Worm (Caenorhabditis elegans): ENCODE measurements around the gene scl-21.

Gene scl-21

ce11 chrV:19518468-19519168, 23.1 kb upstream of the scl-21 start:
- no peak for TF ChIP-seq unc-62 (GFP tag; optimal IDR thresholded peaks at IDR 0.05)

DNA sequence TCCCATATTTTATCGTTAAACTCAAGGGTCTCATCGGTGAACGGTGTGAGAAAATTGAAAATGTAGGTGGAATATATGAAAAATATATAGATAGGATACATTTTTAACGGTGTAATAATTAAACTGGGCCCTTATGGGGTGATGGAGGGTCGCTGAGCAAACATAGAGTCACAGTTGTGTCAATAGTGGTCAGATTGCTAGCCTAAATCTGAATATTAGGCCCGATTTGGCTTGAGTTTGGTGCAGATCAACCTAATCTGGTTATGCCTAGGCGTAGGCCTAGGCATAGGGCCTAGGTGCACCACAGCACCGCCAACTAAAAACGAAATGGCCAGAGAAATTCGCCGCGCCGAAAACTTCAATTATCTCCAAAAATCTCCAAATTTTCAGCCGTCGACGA, 18.1 kb upstream of the scl-21 start, which contains the start of gene phy-4:
TSS of gene phy-4 (minus strand) at position 101 of the 400 bp plus-strand sequence.
- no peak for TF ChIP-seq unc-62 (GFP tag; optimal IDR thresholded peaks at IDR 0.05)

ce11 chrV:19512260-19512947, 16.9 kb upstream of the scl-21 start, which contains the start of gene Y43F8B.19:
Y43F8B.19 (minus strand) TSS chrV:19512310.
- no peak for TF ChIP-seq unc-62 (GFP tag; optimal IDR thresholded peaks at IDR 0.05)

ce11 chrV:19510925-19511324, 15.4 kb upstream of the scl-21 start:
- TF ChIP-seq unc-62 (GFP tag; optimal IDR thresholded peaks at IDR 0.05): no peak

DNA sequence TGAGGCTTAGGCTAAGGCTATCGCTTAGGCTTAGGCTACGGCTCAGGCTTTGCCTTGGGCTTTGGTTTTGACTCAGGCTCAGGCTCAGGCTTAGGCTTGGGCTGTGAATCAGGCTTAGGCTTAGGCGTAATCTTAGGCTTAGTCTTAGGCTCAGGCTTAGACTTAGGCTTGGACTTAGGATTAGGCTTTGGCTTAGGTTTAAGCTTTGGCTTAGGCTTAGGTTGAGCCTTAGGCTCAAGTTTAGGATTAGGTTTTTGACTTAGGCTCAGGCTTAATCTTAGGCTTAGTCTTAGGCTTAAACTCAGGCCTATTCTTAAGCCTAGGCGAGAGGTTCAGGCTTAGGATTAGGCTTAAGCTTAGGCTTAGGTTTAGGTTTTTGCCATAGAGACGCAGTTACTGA, 14.9 kb upstream of the scl-21 start:
- TF ChIP-seq unc-62 (GFP tag; optimal IDR thresholded peaks at IDR 0.05): no peak

DNA sequence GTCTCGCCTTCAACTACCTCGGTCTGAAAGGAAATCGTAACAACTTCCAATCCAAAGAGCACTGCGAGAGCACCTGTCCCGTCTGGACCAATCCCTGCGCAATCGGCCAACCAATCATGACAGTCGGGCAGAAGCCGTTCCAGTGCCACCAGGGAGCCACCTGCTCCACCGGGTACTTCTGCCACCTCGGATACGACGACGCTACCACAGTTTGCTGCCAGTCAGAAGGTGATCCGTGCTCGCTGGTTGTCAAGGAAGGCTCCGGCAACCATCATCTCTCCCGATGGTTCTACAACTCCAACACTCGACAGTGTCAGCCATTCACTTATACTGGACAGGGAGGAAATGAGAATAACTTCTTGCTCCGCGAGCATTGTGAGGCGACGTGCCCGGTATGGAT, 13.6 kb upstream of the scl-21 start:
- TF ChIP-seq unc-62 (GFP tag; optimal IDR thresholded peaks at IDR 0.05): no peak

DNA sequence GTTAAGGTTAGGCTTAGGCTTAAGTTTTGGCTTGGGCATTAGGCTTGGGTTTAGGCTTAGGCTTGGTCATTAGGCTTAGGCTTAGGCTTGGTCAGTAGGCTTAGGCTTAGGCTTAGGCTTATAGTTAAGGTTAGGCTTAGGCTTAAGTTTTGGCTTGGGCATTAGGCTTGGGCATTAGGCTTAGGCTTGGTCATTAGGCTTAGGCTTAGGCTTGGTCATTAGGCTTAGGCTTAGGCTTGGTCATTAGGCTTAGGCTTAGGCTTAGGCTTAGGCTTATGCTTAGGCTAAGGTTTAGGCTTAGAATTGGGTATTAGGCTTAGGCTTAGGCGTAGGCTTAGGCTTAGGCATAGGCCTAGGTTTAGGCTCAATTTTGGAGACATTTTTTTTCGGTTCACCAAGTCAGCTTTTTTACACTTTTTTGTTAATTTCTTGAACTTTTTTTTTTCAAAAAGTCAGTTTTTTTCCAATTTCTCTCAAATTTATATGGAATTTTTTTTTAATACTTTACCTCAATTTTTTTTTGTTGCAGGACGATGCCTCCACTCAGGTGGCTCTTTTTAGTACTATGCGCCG, 7.2 kb upstream of the scl-21 start, which contains the start of gene Y43F8B.3:
TSS of gene Y43F8B.3 (plus strand) at position 523 of the 573 bp plus-strand sequence.
- no peak for TF ChIP-seq unc-62 (GFP tag; optimal IDR thresholded peaks at IDR 0.05)

- TF ChIP-seq unc-62 (GFP tag; optimal IDR thresholded peaks at IDR 0.05): no peak
These were observed 5.9 kb upstream of the scl-21 start for ce11 chrV:19501389-19501788.

DNA sequence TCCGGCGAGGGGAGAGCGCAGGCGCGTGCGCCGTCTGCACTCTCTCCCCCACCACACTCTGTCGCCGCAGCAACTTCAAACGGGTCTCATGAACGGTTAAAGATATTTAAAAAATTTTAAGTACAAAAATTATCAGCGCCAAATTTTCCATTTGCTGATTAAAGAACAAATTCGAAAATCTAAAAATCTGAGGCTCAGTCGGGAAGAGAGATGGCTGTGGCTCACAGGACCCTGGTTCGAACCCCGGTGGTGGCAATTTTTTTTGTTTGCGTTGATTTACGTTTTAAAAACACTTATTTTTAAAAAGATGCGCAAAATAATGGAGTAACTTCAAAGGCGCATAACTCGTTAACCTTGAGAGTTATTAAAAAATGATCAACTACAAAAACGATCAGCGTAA, 1.6 kb upstream of the scl-21 start:
- no peak for TF ChIP-seq unc-62 (GFP tag; optimal IDR thresholded peaks at IDR 0.05)

- TF ChIP-seq unc-62 (GFP tag; optimal IDR thresholded peaks at IDR 0.05): no peak
These were observed 342 bp downstream of the scl-21 start for ce11 chrV:19495145-19495544.

DNA sequence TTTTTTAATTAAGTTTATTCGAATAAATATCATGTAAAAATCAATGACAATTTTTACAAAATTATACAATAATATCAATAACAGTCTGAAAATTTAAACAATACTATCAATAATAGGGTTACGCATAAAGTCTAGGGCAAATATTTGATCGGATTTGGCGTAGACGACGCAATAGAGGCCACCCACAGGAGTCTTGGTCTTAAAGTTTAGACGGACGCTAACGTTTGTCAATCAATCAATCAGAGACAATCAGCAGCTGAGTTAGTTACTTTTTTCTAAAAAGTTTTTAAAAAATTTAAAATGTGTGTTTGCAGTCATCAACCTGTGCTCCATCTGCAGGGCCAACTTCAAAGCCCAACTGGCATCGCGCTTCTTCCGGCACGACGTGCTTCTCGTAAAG, 4.2 kb downstream of the scl-21 start, which contains the start of gene Y43F8B.29:
TSS of gene Y43F8B.29 (plus strand) at position 301 of the 400 bp plus-strand sequence.
- no peak for TF ChIP-seq unc-62 (GFP tag; optimal IDR thresholded peaks at IDR 0.05)

DNA sequence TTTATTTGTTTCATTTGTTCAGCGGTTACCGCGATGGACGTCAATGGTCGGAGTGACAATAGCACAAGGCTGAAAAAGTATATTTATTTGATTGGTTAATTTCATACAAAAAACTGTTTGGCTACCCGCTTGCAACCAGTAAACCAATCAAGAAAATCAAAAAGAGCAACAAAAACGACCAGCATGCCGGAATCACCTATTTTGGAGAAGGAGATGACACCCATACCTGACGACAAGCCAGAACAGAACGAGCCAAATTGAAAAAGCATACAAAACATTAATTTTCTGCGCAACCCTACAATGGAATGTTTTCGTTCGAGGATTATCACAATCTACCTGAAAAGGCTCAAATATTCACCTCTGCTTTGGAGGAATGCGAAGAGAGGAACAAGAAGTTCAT, 5.0 kb downstream of the scl-21 start, which contains the start of gene Y43F8B.7:
TSS of gene Y43F8B.7 (plus strand) at position 301 of the 400 bp plus-strand sequence.
- no peak for TF ChIP-seq unc-62 (GFP tag; optimal IDR thresholded peaks at IDR 0.05)

- TF ChIP-seq unc-62 (GFP tag; optimal IDR thresholded peaks at IDR 0.05): no peak
These were observed 9.8 kb downstream of the scl-21 start, which contains the start of gene Y43F8B.18 for ce11 chrV:19485690-19486089. Y43F8B.18 (plus strand) TSS chrV:19485990.

ce11 chrV:19485261-19485660, 10.2 kb downstream of the scl-21 start, which contains the start of gene Y43F8B.28:
Y43F8B.28 (plus strand) TSS chrV:19485319.
- no peak for TF ChIP-seq unc-62 (GFP tag; optimal IDR thresholded peaks at IDR 0.05)

DNA sequence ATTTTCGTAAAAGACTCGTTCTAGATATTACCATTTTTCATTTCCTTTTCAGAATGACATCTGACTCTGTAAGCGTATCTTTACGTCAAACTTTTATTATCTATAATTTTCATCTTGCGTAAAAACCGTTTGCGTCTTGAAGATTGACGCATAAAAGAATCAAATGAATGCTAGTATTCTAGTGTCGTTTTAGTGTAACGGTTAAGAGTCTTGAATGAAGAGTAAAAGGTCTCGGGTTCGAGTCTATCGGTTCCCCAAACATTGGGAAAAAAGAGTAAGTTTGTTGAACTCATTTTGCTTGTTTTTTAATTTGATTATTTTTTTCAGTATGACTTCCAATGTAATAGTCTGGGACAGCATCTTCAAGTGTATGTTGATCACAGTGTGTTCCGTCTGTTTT, 11.0 kb downstream of the scl-21 start, which contains the start of gene Y43F8B.17:
TSS of gene Y43F8B.17 (plus strand) at position 215 of the 400 bp plus-strand sequence.
- TF ChIP-seq unc-62 (GFP tag; optimal IDR thresholded peaks at IDR 0.05): no peak

DNA sequence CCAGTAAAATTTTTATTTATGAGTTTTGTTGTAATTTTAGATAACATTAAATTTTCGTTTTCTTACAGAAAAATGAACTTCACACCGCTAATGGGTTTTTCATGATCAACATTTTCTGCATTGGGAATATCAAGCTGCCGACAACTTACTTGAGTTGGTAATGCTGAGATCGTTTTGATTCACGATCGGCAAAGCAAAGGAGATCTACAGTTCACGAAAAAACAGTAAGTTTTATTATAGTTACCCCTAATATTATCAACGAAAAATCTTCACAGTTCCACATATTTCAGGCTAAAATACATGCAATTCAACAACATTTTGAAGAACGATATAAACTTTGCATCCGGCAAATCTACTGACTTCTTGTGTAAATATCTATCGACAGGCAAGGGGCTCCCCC, 13.0 kb downstream of the scl-21 start, which contains the start of gene Y43F8B.22:
TSS of gene Y43F8B.22 (plus strand) at position 301 of the 400 bp plus-strand sequence.
- TF ChIP-seq unc-62 (GFP tag; optimal IDR thresholded peaks at IDR 0.05): no peak
